Fruit fly (Drosophila melanogaster): ENCODE data around the gene wb.

The wb gene

DNA sequence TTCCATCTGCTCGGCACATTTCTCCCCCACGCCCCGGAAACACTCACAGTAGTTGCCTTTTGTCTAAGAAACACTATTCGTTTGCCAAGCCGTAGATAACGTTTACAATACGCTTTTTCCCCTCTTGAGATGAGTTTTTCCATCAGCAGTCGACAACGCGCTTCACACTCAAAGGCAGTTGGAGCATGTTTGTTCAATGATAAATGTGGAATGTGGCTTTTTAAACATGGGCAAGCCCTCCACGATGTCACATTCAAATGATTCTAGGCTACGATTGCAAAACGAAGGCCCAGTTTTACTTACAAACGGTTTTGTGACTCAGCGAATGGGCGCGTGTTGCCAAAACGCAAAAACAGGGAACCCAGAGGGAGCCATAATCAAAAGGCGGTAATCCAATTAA is 39.7 kb downstream of the wb start:
- TF ChIP-seq noc (tag; optimal IDR thresholded peaks at IDR 0.05), result no peak

DNA sequence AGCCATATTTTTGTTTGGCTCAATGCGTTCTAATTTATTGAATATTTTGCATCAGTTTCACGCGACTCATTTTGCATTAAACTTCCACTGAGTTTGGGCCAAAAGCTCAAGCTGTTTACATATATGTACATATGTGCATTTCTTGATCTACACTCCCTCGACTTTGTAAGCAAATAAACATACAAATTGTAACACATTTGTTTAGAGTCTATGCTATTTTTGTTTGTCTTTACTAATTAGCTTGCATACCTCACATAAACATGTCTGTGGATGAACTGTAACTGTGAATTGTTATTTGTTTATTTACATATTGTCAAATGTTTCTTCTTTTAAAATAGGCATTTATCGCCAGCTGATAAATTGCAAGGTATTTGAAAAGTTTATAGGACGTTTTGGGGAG is 44.7 kb downstream of the wb start:
- no peak for TF ChIP-seq noc (tag; optimal IDR thresholded peaks at IDR 0.05)

DNA sequence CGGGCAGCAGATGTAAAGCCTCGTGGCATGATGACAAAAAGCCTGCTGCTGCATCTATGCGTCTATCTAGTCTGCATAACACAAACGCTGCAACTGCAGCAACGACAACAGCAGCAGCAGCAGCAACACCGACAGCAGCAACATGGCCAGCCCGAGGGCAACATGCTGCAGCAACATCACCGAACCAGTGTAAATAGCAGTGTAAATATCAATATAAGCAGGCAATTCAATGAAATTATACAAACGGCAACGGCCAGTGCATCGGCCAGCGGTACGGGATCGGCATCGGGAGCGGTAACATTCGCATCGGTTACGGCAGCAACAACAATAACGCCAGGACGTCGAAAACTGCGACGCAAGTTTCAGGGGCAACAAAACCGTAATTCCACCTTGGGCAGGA is 45.4 kb downstream of the wb start:
- TF ChIP-seq noc (tag; optimal IDR thresholded peaks at IDR 0.05), result no peak

DNA sequence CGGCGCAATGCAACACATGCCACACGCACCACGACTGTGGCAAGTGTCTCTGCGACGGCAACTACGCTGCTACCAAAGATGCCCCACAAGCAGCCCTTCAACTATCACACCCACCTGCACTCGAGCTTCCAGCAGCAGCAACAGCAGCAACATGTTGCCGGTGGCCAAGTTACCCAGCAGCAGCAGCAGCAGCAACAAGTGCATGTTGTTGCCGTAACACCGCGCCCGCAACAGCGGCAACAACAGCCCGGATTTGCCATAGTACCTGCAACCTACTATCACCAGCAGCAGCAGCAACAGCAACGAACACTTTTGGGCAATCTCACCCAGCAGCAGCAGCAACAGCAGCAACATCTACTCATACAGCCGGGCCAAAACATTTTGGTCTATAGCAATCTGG is 45.8 kb downstream of the wb start:
- TF ChIP-seq noc (tag; optimal IDR thresholded peaks at IDR 0.05), result no peak

DNA sequence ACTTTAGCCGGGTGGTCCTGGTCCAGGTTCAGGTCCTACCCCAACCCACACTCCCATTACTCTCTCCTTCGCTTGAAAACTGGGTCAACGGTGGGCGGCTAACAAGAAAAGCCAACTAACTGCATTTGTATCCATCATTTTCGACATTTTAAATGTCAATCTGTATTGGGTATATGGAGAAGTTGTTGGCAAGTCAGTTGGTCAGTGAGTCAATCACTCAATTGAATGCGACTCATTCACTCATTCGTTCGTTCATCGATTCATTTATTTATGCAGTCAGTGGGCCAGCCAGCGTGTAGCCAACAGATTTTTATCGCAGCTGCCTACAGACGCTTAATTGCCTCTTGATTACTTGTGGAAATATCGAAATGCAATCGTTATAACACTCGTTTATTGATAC is 53.9 kb downstream of the wb start:
- no peak for TF ChIP-seq noc (tag; optimal IDR thresholded peaks at IDR 0.05)

DNA sequence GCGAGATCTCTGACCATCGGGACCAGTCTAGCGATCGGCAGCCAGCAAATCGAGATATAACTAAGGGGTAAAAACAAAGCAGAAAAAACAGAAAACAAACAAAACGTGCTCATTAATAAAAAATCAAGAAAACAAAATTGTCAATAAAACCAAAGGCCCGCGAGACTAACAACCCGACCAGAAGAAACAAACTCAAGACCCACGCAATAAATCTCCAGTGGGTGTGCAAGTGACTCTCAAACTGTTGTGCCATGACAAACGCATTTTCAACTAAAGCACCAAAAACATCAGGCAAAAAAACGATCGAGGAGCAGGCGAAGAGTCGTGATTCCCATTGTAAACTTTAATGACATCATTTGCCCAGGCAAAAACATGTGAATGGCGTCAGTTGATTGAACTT is 55.2 kb downstream of the wb start:
- TF ChIP-seq noc (tag; optimal IDR thresholded peaks at IDR 0.05), result no peak

DNA sequence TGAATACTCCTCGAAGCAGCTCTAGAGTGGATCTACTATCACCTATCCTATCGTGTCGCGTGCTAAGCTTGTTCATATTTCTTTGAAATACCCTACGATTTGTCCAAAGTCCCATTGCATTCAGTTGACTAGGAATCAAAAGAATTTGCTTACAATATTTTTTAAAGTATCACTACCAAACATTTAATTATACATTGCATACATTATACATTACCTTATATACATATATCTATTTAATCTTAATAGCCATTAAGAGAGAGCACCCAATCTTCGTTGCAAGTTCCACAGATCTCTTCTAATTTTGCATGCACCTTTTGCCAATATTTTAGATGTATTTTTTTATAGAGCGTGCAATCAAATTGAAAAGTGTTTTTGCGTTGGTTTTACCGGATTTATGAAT is 55.8 kb downstream of the wb start:
- TF ChIP-seq noc (tag; optimal IDR thresholded peaks at IDR 0.05), result no peak

DNA sequence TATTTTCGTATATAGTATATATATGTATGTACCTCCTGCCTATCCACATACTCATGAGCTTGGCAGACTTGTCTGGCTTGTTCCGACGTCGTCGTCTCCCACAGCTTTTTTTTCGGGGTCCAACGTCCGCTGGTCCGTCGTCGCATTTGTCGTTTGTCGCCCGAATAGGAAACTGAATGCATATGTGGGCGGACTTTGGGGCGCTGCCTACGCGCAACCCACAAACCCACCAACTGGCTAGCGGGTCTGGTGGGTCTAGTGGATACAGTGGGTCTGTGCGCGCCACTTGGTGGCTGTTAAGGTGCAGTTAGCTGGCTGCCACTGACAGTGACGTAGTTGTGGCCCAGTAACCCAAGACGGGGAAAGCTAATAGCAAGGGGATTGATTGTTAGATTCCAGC is 56.2 kb downstream of the wb start:
- TF ChIP-seq noc (tag; optimal IDR thresholded peaks at IDR 0.05), result no peak

DNA sequence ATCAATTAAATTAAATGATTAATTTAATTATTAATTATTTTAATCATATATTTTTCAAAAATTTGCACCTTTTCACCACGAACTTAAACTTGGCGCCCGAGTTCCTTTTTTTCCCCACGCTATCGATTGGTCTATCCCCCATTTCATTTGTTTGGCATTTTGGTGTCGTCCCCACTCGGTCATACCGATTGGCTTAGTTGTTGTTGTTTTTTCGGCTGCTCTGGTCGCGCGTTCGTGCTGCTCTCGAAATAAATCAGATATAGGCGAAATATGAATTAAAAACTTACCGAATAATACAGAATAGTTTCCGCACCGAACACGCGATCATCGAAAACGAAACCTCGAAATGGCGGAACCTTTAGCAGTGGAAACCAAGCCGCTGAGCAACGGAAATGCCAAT is 71.1 kb downstream of the wb start, which contains the start of gene CG33090:
Gene CG33090, plus strand, starts transcription at position 194 of the 400 bp plus-strand sequence.
- TF ChIP-seq noc (tag; optimal IDR thresholded peaks at IDR 0.05), result no peak

DNA sequence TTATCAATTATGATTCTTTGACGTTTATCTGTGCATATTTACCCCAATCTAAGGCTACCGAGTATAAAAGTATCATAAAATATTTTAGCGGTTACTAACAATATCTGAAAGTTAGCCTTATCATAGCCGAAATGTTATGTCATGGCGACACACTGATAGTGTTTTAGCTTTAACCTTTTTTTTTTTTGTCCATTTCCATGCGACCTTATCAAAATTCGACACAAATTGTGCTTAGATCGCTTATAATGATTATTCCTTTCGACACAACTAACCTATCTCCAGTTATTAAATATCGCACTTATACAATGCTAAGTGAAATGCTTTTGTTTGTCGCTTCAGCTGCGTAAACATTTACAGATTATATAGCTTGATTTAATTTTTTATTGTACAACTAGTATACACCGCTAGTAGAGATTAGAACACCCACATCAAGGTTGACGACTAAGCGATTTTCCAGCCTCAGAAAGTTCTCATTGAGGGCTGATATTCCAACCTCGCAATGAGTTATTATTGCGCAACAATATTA is 73.5 kb downstream of the wb start:
- peak; percentile 53 for TF ChIP-seq noc (tag; optimal IDR thresholded peaks at IDR 0.05)

DNA sequence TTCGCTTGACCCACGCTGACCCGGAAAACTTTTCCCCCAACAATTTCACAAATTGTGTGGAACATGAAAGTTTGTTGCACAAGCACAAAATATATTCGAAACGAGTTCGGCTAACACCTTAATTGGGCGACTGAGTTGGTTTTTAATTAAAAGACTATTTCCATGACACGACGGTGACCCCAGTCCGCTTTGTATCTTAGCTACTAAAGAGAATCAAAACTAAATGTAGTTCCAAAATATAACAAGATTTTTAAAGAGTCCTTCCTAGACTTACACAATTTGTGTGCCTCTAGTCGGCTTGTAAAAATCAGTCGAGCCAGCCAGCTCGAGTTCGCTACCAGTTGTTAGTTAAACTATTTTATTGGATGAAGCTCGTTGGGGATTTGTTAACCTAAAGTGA is 75.1 kb downstream of the wb start, which contains the start of gene CG15286:
Gene CG15286, plus strand, starts transcription at position 301 of the 400 bp plus-strand sequence.
- TF ChIP-seq noc (tag; optimal IDR thresholded peaks at IDR 0.05), result no peak

DNA sequence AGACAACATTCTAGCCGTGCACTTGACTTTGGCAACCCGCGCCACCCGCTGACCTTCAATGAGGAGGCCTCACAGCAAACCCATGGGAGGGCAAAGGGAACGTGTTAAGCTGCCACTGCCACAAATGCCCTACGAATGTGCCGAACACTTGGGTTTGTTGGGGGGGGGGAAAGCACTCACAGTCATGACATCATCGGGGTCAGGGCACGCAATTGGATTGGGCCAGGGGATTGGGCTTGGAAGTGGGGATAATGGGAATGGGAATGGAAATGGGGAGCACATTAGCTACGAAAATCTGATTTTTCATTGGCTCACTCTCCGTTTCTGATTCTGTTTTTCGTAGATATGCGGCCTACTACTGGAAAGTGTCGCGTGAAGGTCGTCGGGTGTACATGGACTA is 78.1 kb downstream of the wb start:
- TF ChIP-seq noc (tag; optimal IDR thresholded peaks at IDR 0.05), result no peak

DNA sequence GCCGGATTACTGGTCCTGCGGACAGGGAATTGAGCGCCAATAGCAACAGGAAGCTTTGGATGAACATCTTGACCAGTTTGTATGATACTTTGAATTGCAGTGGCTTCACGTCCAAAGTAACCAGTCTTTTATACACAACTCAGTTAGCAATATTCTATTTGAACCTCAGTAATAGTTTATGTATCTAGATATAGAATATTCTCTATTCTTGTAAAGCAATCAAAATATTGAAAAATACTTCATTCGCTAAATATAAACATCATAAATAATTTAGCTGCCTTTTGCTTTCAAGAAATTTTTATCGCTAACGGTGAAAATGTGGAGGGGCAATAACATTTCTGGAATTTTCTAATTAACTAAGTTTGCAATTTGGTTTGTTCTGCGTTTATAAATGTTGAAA is 83.8 kb downstream of the wb start, which contains the start of gene Send2:
Gene Send2, minus strand, starts transcription at position 101 of the 400 bp plus-strand sequence.
- no peak for TF ChIP-seq noc (tag; optimal IDR thresholded peaks at IDR 0.05)

DNA sequence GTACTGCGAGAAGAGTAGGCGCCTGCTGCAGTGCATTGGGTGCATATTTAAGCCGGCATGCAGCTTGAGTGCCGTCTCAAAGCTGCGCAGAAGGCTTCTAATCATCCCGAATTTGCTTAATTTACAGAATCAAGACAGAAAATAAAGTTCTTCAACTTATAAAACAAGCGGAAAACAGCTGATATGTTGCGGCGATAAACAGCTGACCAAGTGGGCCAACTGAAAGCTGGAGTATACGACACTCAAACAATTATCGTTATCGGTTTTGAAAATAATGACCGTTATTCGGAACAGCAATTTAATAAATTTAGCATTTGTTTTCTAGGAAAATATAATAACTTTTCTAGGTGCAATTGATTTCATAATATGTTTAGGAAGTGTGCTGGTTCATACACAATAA is 85.8 kb downstream of the wb start, which contains the start of gene mTTF:
Gene mTTF, minus strand, starts transcription at position 189 of the 400 bp plus-strand sequence.
- no peak for TF ChIP-seq noc (tag; optimal IDR thresholded peaks at IDR 0.05)

DNA sequence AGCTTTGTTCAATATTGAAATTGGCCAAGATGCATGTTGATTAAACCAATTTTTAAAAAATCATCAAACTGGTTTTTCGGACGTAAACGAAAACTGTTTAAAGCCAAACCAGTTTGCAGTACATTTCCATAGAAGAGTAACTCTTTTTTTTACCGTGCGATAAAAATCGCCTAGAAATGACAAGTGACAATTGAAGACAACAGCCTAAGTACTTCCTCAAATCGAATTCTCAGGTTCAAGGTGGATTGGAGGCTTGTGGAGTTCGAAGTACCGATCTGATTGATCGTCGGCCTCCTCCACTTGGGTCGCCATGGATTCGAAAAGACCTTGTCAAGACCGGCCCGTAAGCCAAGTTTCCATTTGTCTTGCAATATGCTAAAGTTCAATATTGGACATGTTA is 87.8 kb downstream of the wb start:
- no peak for TF ChIP-seq noc (tag; optimal IDR thresholded peaks at IDR 0.05)

DNA sequence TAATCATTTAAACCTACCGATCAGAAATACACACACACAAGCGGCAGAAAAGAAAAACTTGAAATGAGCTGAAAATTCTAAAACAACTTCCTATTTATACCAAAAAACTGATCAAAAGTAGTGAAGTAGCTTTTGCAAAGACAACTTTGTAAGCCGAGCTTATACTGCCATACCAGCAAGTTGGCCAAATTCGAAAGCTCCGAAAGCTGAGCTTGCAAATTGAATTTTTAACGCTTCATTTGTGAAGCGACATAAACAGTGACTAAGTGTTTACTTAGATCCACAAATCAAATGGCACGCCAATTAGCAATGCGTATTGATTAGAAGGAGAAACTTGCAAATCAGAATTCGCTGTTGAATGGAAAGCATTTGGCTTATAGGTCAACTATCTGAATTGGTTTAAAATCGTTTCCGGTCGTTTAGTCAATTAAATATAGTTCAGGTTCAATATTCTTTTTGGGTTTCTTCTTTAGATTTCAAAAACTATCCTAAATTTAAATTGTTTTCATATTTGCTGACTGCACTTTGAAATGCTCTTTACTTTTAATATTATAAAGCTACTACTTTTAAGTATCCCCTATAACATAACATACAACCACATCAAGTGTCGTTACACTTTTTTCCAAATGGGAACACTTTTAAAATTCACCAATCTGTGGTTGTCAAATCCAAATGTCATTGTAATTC is 88.8 kb downstream of the wb start, which contains the start of gene CG43052:
Gene CG43052, plus strand, starts transcription at position 637 of the 687 bp plus-strand sequence.
- TF ChIP-seq noc (tag; optimal IDR thresholded peaks at IDR 0.05), result no peak

DNA sequence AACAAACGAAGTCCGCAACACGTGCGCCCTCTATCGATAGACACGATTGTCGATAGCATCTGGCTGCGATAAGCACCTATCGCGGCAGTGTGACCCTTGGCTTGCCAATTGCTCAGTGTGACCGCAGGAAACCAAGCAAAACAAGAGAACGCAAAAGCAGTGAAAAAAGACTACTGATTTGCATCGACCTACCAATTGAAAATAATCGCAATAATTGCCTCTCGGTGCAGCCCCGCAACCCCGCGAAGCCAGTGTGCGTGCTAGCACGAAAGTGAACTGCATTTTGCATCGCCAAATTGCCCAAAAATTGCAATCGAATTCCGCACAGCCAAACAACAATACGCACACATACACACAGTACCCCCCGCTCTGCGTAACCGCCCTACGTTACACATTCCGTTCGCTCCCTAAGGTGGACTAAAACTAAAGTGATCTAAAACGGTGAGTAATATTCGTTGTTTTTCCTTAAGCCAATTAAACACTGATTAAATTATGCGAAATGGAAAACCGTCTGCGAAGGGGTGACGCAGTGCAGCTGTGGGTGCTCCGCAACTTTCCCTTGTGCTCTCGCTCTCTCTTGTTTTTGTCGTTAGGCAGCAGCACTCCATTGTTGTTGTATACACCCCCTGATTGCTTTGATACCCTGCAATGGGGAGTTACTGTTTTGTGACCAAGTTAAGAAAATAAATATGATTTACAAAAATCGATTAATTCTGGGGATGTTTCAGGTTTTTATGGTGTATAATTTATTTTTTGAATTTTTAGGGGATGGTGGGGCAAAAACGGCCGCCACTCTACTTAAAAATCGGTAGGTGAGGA is 92.4 kb downstream of the wb start, which contains the start of gene Rab14:
Gene Rab14, plus strand, starts transcription at position 113 of the 819 bp plus-strand sequence.
- TF ChIP-seq noc (tag; optimal IDR thresholded peaks at IDR 0.05), result peak; percentile 86
